Worm (Caenorhabditis elegans) whole organism, young adult: ENCODE measurements around the gene prdx-2.
A peak's percentile ranks its signal among the peaks of the same experiment; 100 is the strongest.

Source experiments
- B0261.1 ChIP-seq: sonication (generic microtip); optimal IDR thresholded peaks from 2 replicates; lab custom pipeline; 2016; ENCODE audit warnings: mild to moderate bottlenecking, missing genetic modification characterization, moderate library complexity, missing compliant biosample characterization
- C06A6.2 ChIP-seq: fragments of 200-800 bp; sonication (Bioruptor generic); conservative IDR thresholded peaks from 2 replicates; pipeline ENCODE4 v1.3.6; 2022; ENCODE audit warnings: missing genetic modification characterization, missing compliant biosample characterization
- D2030.7 ChIP-seq: fragments of 200-800 bp; sonication (Bioruptor generic); IDR thresholded peaks from 2 replicates; pipeline ENCODE4 v1.3.6; 2022; ENCODE audit warnings: missing genetic modification reagents, missing genetic modification characterization, missing compliant biosample characterization
- F33H1.4 ChIP-seq: fragments of 200-800 bp; sonication (Bioruptor generic); IDR thresholded peaks from 2 replicates; pipeline ENCODE4 v1.3.6; 2022; ENCODE audit warnings: missing genetic modification reagents, missing genetic modification characterization, missing compliant biosample characterization
- F37B4.10 ChIP-seq: fragments of 200-800 bp; sonication (Bioruptor generic); IDR thresholded peaks from 2 replicates; pipeline ENCODE4 v1.3.6; 2022; ENCODE audit warnings: missing genetic modification characterization, missing compliant biosample characterization
- F39B2.1 ChIP-seq: fragments of 200-800 bp; sonication (Bioruptor generic); IDR thresholded peaks from 2 replicates; pipeline ENCODE4 v1.3.6; 2022; ENCODE audit warnings: missing genetic modification reagents, missing genetic modification characterization, missing compliant biosample characterization
- K12H6.12 ChIP-seq: fragments of 200-800 bp; sonication (Bioruptor generic); optimal IDR thresholded peaks from 2 replicates; lab custom pipeline; 2018; ENCODE audit warnings: mild to moderate bottlenecking, missing genetic modification characterization, missing compliant biosample characterization
- T26A5.8 ChIP-seq: sonication (generic microtip); optimal IDR thresholded peaks from 2 replicates; lab custom pipeline; 2016; ENCODE audit warnings: missing genetic modification characterization, missing compliant biosample characterization
- Y53G8AR.9 ChIP-seq: fragments of 200-800 bp; sonication (Bioruptor generic); conservative IDR thresholded peaks from 2 replicates; pipeline ENCODE4 v1.3.6; 2022; ENCODE audit warnings: missing genetic modification reagents, missing genetic modification characterization, missing compliant biosample characterization
- aptf-2 ChIP-seq: fragments of 200-800 bp; sonication (Bioruptor generic); conservative IDR thresholded peaks from 2 replicates; pipeline ENCODE4 v1.3.6; 2022; ENCODE audit warnings: missing genetic modification reagents, missing genetic modification characterization, missing compliant biosample characterization
- atf-7 ChIP-seq: sonication (generic microtip); optimal IDR thresholded peaks from 2 replicates; lab custom pipeline; 2017; ENCODE audit warnings: mild to moderate bottlenecking, missing genetic modification characterization, missing compliant biosample characterization
- attf-3 ChIP-seq: fragments of 200-800 bp; sonication (Bioruptor generic); conservative IDR thresholded peaks from 2 replicates; pipeline ENCODE4 v1.3.6; 2022; ENCODE audit warnings: missing genetic modification reagents, missing genetic modification characterization, missing compliant biosample characterization
- attf-5 ChIP-seq: fragments of 200-800 bp; sonication (Bioruptor generic); optimal IDR thresholded peaks from 2 replicates; lab custom pipeline; 2018; ENCODE audit warnings: mild to moderate bottlenecking, missing genetic modification characterization, missing compliant biosample characterization
- ccch-3 ChIP-seq: fragments of 200-800 bp; sonication (Bioruptor generic); optimal IDR thresholded peaks from 2 replicates; lab custom pipeline; 2018; ENCODE audit warnings: mild to moderate bottlenecking, missing genetic modification characterization, missing compliant biosample characterization
- ceh-100 ChIP-seq: fragments of 200-800 bp; sonication (Bioruptor generic); IDR thresholded peaks from 2 replicates; pipeline ENCODE4 v1.3.6; 2022; ENCODE audit warnings: missing genetic modification reagents, missing genetic modification characterization, missing compliant biosample characterization
- die-1 ChIP-seq: sonication (generic microtip); optimal IDR thresholded peaks from 2 replicates; lab custom pipeline; 2016; ENCODE audit warnings: missing genotype, mild to moderate bottlenecking, missing genetic modification characterization, missing compliant biosample characterization
- dpff-1 ChIP-seq: sonication (generic microtip); optimal IDR thresholded peaks from 2 replicates; lab custom pipeline; 2017; ENCODE audit warnings: mild to moderate bottlenecking, missing genetic modification characterization, missing compliant biosample characterization
- dpl-1 ChIP-seq: fragments of 150-350 bp; optimal IDR thresholded peaks from 2 replicates; lab custom pipeline; 2014; ENCODE audit warnings: missing biosample characterization, missing genetic modification reagents, missing genetic modification characterization
- efl-1 ChIP-seq: fragments of 150-350 bp; optimal IDR thresholded peaks from 2 replicates; lab custom pipeline; 2014; ENCODE audit warnings: missing biosample characterization, missing genetic modification reagents, missing genetic modification characterization
- egrh-3 ChIP-seq: fragments of 200-800 bp; sonication (Bioruptor generic); IDR thresholded peaks from 2 replicates; pipeline ENCODE4 v1.3.6; 2022; ENCODE audit warnings: missing genetic modification reagents, missing genetic modification characterization, missing compliant biosample characterization
- ets-4 ChIP-seq: fragments of 200-800 bp; sonication (Bioruptor generic); optimal IDR thresholded peaks from 2 replicates; lab custom pipeline; 2018; ENCODE audit warnings: mild to moderate bottlenecking, missing genetic modification characterization, missing compliant biosample characterization
- hlh-12 ChIP-seq: sonication (generic microtip); optimal IDR thresholded peaks from 2 replicates; lab custom pipeline; 2016; ENCODE audit warnings: missing genetic modification characterization, missing compliant biosample characterization
- hlh-26 ChIP-seq: fragments of 200-800 bp; sonication (Bioruptor generic); conservative IDR thresholded peaks from 2 replicates; pipeline ENCODE4 v1.3.6; 2022; ENCODE audit warnings: missing genetic modification reagents, missing genetic modification characterization, missing compliant biosample characterization
- hmg-20 ChIP-seq: fragments of 200-800 bp; sonication (Bioruptor generic); IDR thresholded peaks from 2 replicates; pipeline ENCODE4 v1.3.6; 2022; ENCODE audit warnings: missing genetic modification reagents, missing genetic modification characterization, missing compliant biosample characterization
- hrde-1 ChIP-seq: sonication (generic microtip); optimal IDR thresholded peaks from 2 replicates; lab custom pipeline; 2016; ENCODE audit warnings: missing genetic modification characterization, mild to moderate bottlenecking, missing compliant biosample characterization, moderate library complexity, missing genotype, missing genetic modification reagents, borderline replicate concordance
- let-607 ChIP-seq, 2 experiments: fragments of 200-800 bp in 1 of 2; sonication (Bioruptor generic) in 1 of 2; sonication (generic microtip) in 1 of 2; optimal IDR thresholded peaks; 2 replicates each; lab custom pipeline; 2016 to 2018; ENCODE audit warnings: mild to moderate bottlenecking in 2 of 2, missing compliant biosample characterization in 2 of 2, missing genetic modification characterization in 2 of 2, moderate library complexity in 2 of 2, missing genotype in 1 of 2
- lin-40 ChIP-seq: sonication (generic microtip); optimal IDR thresholded peaks from 2 replicates; lab custom pipeline; 2016; ENCODE audit warnings: missing genetic modification characterization, mild to moderate bottlenecking, missing compliant biosample characterization, missing genotype, missing genetic modification reagents
- madf-3 ChIP-seq: fragments of 200-800 bp; sonication (Bioruptor generic); IDR thresholded peaks from 2 replicates; pipeline ENCODE4 v1.3.6; 2022; ENCODE audit warnings: missing genetic modification reagents, missing genetic modification characterization, missing compliant biosample characterization
- mel-28 ChIP-seq: sonication (generic microtip); optimal IDR thresholded peaks from 2 replicates; lab custom pipeline; 2016; ENCODE audit warnings: borderline replicate concordance, mild to moderate bottlenecking, missing genetic modification characterization, missing compliant biosample characterization
- nfya-2 ChIP-seq: fragments of 200-800 bp; sonication (Bioruptor generic); IDR thresholded peaks from 2 replicates; pipeline ENCODE4 v1.3.6; 2022; ENCODE audit warnings: missing genetic modification reagents, missing genetic modification characterization, missing compliant biosample characterization
- nhr-27 ChIP-seq: fragments of 200-800 bp; sonication (Bioruptor generic); optimal IDR thresholded peaks from 2 replicates; lab custom pipeline; 2018; ENCODE audit warnings: mild to moderate bottlenecking, missing genetic modification characterization, moderate library complexity, missing compliant biosample characterization
- sea-2 ChIP-seq: fragments of 200-800 bp; sonication (Bioruptor generic); IDR thresholded peaks from 2 replicates; pipeline ENCODE4 v1.3.6; 2022; ENCODE audit warnings: missing genetic modification characterization, missing compliant biosample characterization
- snpc-1.1 ChIP-seq: sonication (generic microtip); optimal IDR thresholded peaks from 2 replicates; lab custom pipeline; 2017; ENCODE audit warnings: missing genetic modification characterization, mild to moderate bottlenecking, missing compliant biosample characterization, antibody characterized with exemption, moderate library complexity, missing genotype, missing genetic modification reagents; ENCODE audit not compliant: insufficient read depth
- snpc-1.3 ChIP-seq: sonication (generic microtip); optimal IDR thresholded peaks from 2 replicates; lab custom pipeline; 2017; ENCODE audit warnings: missing genetic modification characterization, mild to moderate bottlenecking, missing compliant biosample characterization, antibody characterized with exemption, moderate library complexity, missing genotype, missing genetic modification reagents; ENCODE audit not compliant: insufficient read depth
- snpc-4 ChIP-seq, 5 experiments: fragments of 150-350 bp in 1 of 5; sonication (generic microtip) in 4 of 5; optimal IDR thresholded peaks; 2 replicates each; lab custom pipeline; 2014 to 2018; ENCODE audit warnings: missing genetic modification characterization in 5 of 5, missing biosample characterization in 3 of 5, antibody characterized with exemption in 2 of 5, mild to moderate bottlenecking in 2 of 5, missing compliant biosample characterization in 2 of 5, missing genotype in 2 of 5, moderate library complexity in 2 of 5, missing genetic modification reagents in 1 of 5
- unc-130 ChIP-seq: sonication (generic microtip); optimal IDR thresholded peaks from 2 replicates; lab custom pipeline; 2016; ENCODE audit warnings: missing genetic modification reagents, missing genetic modification characterization, missing compliant biosample characterization
- zfh-2 ChIP-seq: fragments of 200-800 bp; sonication (Bioruptor generic); conservative IDR thresholded peaks from 2 replicates; pipeline ENCODE4 v1.3.6; 2022; ENCODE audit warnings: missing genetic modification reagents, missing genetic modification characterization, missing compliant biosample characterization
- zim-3 ChIP-seq: sonication (generic microtip); optimal IDR thresholded peaks from 2 replicates; lab custom pipeline; 2017; ENCODE audit warnings: mild to moderate bottlenecking, missing genetic modification characterization, moderate library complexity, missing compliant biosample characterization

Gene prdx-2

DNA sequence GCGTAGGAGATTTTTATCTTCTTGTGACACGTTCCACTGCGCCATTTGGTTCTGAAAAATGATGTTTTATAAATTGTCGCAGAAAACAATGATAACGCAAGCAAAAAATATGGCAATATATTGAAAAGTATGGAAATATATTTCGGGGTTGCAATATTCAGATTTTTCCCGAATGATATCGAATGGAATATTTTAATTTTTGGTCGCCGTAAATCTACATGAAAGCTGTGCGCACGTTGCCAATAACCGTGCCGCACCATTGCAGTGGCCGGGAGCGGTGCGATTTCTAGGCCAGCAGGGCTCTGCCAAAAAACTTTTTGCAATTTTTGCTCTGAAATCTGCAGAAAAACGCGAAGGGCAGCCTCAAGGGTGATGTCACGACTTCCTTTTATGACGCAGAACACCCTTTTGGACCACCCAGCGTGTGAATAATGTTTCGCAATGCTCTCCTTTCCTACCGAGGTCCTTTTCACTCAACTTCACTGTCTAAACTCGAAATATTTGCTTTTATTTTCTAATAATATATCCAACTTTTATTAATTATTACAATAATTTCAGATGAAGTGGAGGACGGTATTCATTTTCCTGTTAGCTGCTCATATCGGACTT is 19.8 kb upstream of the prdx-2 start, which contains the start of the genes F09E5.11 and bmy-1 (continued):
- TF ChIP-seq ccch-3 (GFP tag; lab: Kevin White, UChicago): peak; percentile 74
- peak; percentile 72 for TF ChIP-seq egrh-3 (GFP tag; lab: Robert Waterston, UW)

DNA sequence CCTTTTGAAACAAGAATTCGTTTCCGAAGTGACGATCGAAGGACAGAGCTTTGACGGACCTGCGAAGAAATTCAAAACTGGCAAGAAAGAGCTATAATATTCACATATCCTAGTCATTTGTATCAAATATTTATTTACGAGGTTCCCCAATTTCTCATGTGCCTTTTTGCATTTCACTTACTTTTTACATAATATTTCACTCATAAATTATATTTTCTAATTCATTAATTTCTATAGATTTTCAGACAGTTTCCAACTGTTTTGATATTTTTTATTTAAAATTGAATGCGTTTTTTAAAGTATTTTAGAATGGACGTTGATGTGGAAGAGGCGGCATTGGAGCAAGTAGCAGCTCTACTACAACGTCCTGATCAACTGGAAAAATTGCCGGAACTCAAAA is 18.7 kb upstream of the prdx-2 start, which contains the start of gene sec-6:
Gene sec-6 (plus strand): TSS at position 301 of the 400 bp plus-strand sequence.
- TF ChIP-seq efl-1 (GFP tag; lab: Kevin White, UChicago): no peak
- no peak for TF ChIP-seq B0261.1
- no peak for TF ChIP-seq sea-2 (GFP tag; lab: Robert Waterston, UW)
- no peak for TF ChIP-seq zim-3 (tag; lab: Kevin White, UChicago)
- no peak for TF ChIP-seq C06A6.2 (GFP tag; lab: Robert Waterston, UW)
- TF ChIP-seq snpc-1.1: no peak
- no peak for TF ChIP-seq ceh-100 (GFP tag; lab: Robert Waterston, UW)
- no peak for TF ChIP-seq let-607 (tag; optimal IDR thresholded peaks at IDR 0.05; lab: Kevin White, UChicago)
- TF ChIP-seq F33H1.4 (GFP tag; lab: Robert Waterston, UW): no peak
- no peak for TF ChIP-seq T26A5.8 (tag; lab: Kevin White, UChicago)
- no peak for TF ChIP-seq hmg-20 (GFP tag; lab: Robert Waterston, UW)
- no peak for TF ChIP-seq aptf-2 (GFP tag; lab: Robert Waterston, UW)
- no peak for TF ChIP-seq atf-7
- no peak for TF ChIP-seq F37B4.10 (GFP tag; lab: Robert Waterston, UW)
- no peak for TF ChIP-seq egrh-3 (GFP tag; lab: Robert Waterston, UW)

DNA sequence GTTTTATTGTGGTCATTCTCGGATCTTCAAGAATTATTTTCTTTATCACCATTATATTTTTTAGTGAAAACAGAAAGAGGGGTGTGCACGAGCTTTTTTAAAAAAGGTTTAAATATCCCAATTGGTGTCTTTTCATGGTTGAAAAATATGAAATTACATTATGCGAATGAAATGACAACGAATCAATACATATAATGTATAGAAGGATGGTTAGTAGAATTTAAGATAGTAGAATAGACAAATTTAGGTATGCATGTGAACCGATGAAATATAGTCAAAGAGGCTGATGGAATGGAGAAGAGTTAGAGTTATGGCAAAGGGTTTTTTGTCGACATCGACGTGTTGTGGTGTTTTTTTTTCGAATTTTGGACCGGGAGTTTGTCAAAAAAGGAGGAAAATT is 13.5 kb upstream of the prdx-2 start:
- no peak for TF ChIP-seq B0261.1
- TF ChIP-seq nhr-27 (tag; lab: Kevin White, UChicago): no peak
- TF ChIP-seq nfya-2: no peak
- TF ChIP-seq D2030.7 (GFP tag; lab: Robert Waterston, UW): no peak
- TF ChIP-seq attf-5: no peak
- TF ChIP-seq Y53G8AR.9 (GFP tag; lab: Robert Waterston, UW): no peak
- TF ChIP-seq ceh-100 (GFP tag; lab: Robert Waterston, UW): no peak
- TF ChIP-seq K12H6.12 (tag; lab: Kevin White, UChicago): no peak
- TF ChIP-seq hlh-26: no peak
- no peak for TF ChIP-seq hlh-12
- no peak for TF ChIP-seq mel-28 (tag; lab: Kevin White, UChicago)

DNA sequence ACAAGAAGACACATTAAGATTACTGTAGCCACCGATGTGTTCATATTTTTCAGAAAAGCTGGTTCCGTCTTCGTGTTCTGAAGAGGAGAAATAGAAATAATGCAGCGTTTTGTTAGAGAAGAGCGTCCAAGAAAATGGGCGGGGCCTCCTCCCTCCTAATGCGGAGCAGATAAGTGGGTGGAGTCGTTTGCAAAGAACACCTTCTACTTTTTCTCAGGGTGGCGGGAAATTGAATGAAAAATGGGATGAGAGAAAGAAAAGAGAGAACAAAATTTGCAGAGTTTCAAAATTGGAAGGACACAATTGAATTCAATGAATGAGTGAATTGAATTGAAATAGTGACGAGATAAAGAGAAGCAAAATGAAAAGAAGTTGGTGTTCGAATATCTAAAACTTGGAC is 12.3 kb upstream of the prdx-2 start, which contains the start of gene F09E5.16:
Gene F09E5.16 (minus strand): TSS at position 101 of the 400 bp plus-strand sequence.
- no peak for TF ChIP-seq snpc-1.3 (tag; lab: Kevin White, UChicago)
- no peak for TF ChIP-seq unc-130 (GFP tag; lab: Kevin White, UChicago)
- no peak for TF ChIP-seq dpl-1
- TF ChIP-seq attf-3 (GFP tag; lab: Robert Waterston, UW): no peak
- no peak for TF ChIP-seq ets-4 (GFP tag; lab: Kevin White, UChicago)
- no peak for TF ChIP-seq nhr-27 (tag; lab: Kevin White, UChicago)
- TF ChIP-seq hrde-1 (tag; lab: Kevin White, UChicago): no peak
- TF ChIP-seq atf-7: no peak
- TF ChIP-seq zfh-2: no peak
- TF ChIP-seq lin-40 (tag; lab: Kevin White, UChicago): no peak
- TF ChIP-seq madf-3 (GFP tag; lab: Robert Waterston, UW): no peak
- TF ChIP-seq T26A5.8 (tag; lab: Kevin White, UChicago): no peak
- no peak for TF ChIP-seq F39B2.1 (GFP tag; lab: Robert Waterston, UW)
- TF ChIP-seq die-1 (tag; lab: Kevin White, UChicago): no peak
- no peak for TF ChIP-seq dpff-1 (tag; lab: Kevin White, UChicago)
- no peak for TF ChIP-seq snpc-4 (GFP tag; optimal IDR thresholded peaks at IDR 0.05; lab: Kevin White, UChicago)
- TF ChIP-seq snpc-4 (tag; optimal IDR thresholded peaks at IDR 0.05; lab: Kevin White, UChicago): no peak
